Fruit fly (Drosophila melanogaster) whole organism, embryonic: ENCODE measurements around the gene glob3.

Experiments
- Antp ChIP-seq: fragments of 200-800 bp; sonication (Bioruptor generic); optimal IDR thresholded peaks from 3 replicates; lab custom pipeline; 2016; ENCODE audit warnings: missing biosample characterization, missing genetic modification characterization
- CG10209 ChIP-seq: fragments of 200-800 bp; sonication (Bioruptor generic); optimal IDR thresholded peaks from 3 replicates; lab custom pipeline; 2017; ENCODE audit warnings: missing biosample characterization, mild to moderate bottlenecking, missing genetic modification characterization, missing genetic modification reagents
- CG10654 ChIP-seq: fragments of 200-800 bp; sonication (Bioruptor generic); optimal IDR thresholded peaks from 2 replicates; lab custom pipeline; 2016; ENCODE audit warnings: missing biosample characterization, missing genetic modification characterization
- CG12391 ChIP-seq: fragments of 200-800 bp; sonication (Bioruptor generic); optimal IDR thresholded peaks from 3 replicates; lab custom pipeline; 2018; ENCODE audit warnings: missing biosample characterization, mild to moderate bottlenecking, missing genetic modification characterization, moderate library complexity
- CG14667 ChIP-seq: fragments of 200-800 bp; sonication (Bioruptor generic); IDR thresholded peaks from 2 replicates; pipeline ENCODE4 v1.3.6; 2022; ENCODE audit warnings: missing biosample characterization, missing genetic modification characterization
- CG16815 ChIP-seq: fragments of 200-800 bp; sonication (Bioruptor generic); optimal IDR thresholded peaks from 3 replicates; lab custom pipeline; 2017; ENCODE audit warnings: missing biosample characterization, mild to moderate bottlenecking, missing genetic modification characterization
- CG2116 ChIP-seq: fragments of 200-800 bp; sonication (Bioruptor generic); optimal IDR thresholded peaks from 3 replicates; lab custom pipeline; 2018; ENCODE audit warnings: missing biosample characterization, mild to moderate bottlenecking, missing genetic modification characterization
- CG3163 ChIP-seq: fragments of 200-800 bp; sonication (Bioruptor generic); optimal IDR thresholded peaks from 3 replicates; lab custom pipeline; 2016; ENCODE audit warnings: missing biosample characterization, missing genetic modification characterization
- CG32772 ChIP-seq: fragments of 200-800 bp; sonication (Bioruptor generic); IDR thresholded peaks from 2 replicates; pipeline ENCODE4 v1.3.6; 2022; ENCODE audit warnings: missing biosample characterization, missing genetic modification characterization
- CG33557 ChIP-seq: fragments of 200-800 bp; sonication (Bioruptor generic); optimal IDR thresholded peaks from 2 replicates; lab custom pipeline; 2019; ENCODE audit warnings: missing biosample characterization, mild to moderate bottlenecking, missing genetic modification characterization, moderate library complexity
- CG34376 ChIP-seq: fragments of 200-800 bp; sonication (Bioruptor generic); optimal IDR thresholded peaks from 2 replicates; lab custom pipeline; 2018; ENCODE audit warnings: missing biosample characterization, mild to moderate bottlenecking, missing genetic modification characterization
- CG3995 ChIP-seq: fragments of 200-800 bp; sonication (Bioruptor generic); optimal IDR thresholded peaks from 3 replicates; lab custom pipeline; 2016; ENCODE audit warnings: missing biosample characterization, missing genetic modification characterization
- CG4360 ChIP-seq: fragments of 200-800 bp; sonication (Bioruptor generic); IDR thresholded peaks from 2 replicates; pipeline ENCODE4 v1.3.6; 2022; ENCODE audit warnings: missing biosample characterization, missing genetic modification characterization
- CG4617 ChIP-seq: fragments of 200-800 bp; sonication (Bioruptor generic); optimal IDR thresholded peaks from 3 replicates; lab custom pipeline; 2016; ENCODE audit warnings: missing biosample characterization, missing genetic modification characterization, borderline replicate concordance
- CG6854 ChIP-seq: fragments of 200-800 bp; sonication (Bioruptor generic); optimal IDR thresholded peaks from 3 replicates; lab custom pipeline; 2017; ENCODE audit warnings: missing biosample characterization, mild to moderate bottlenecking, missing genetic modification characterization
- CG8281 ChIP-seq: fragments of 200-800 bp; sonication (Bioruptor generic); optimal IDR thresholded peaks from 2 replicates; lab custom pipeline; 2018; ENCODE audit warnings: missing biosample characterization, mild to moderate bottlenecking, missing genetic modification characterization, moderate library complexity
- CG8290 ChIP-seq, 3 experiments: fragments of 200-800 bp; sonication (Bioruptor generic); optimal IDR thresholded peaks; 2 replicates each; lab custom pipeline; 2016 to 2019; ENCODE audit warnings: missing biosample characterization in 3 of 3, missing genetic modification characterization in 3 of 3, mild to moderate bottlenecking in 2 of 3, moderate library complexity in 1 of 3
- CoRest ChIP-seq: fragments of 200-800 bp; sonication (Bioruptor generic); optimal IDR thresholded peaks from 3 replicates; lab custom pipeline; 2018; ENCODE audit warnings: missing biosample characterization, mild to moderate bottlenecking, missing genetic modification characterization, moderate library complexity
- Dip3 ChIP-seq: fragments of 200-800 bp; sonication (Bioruptor generic); optimal IDR thresholded peaks from 3 replicates; lab custom pipeline; 2016; ENCODE audit warnings: missing biosample characterization, missing genetic modification characterization
- Ets65A ChIP-seq: fragments of 200-800 bp; sonication (Bioruptor generic); peaks from one replicate; lab custom pipeline; 2016; ENCODE audit warnings: missing biosample characterization, missing genetic modification characterization
- Fer2 ChIP-seq: fragments of 200-800 bp; sonication (Bioruptor generic); optimal IDR thresholded peaks from 2 replicates; lab custom pipeline; 2018; ENCODE audit warnings: missing biosample characterization, mild to moderate bottlenecking, missing genetic modification characterization, moderate library complexity
- HLH54F ChIP-seq: fragments of 200-800 bp; sonication (Bioruptor generic); optimal IDR thresholded peaks from 3 replicates; lab custom pipeline; 2016; ENCODE audit warnings: missing biosample characterization, missing genetic modification characterization
- HmgD ChIP-seq: fragments of 200-800 bp; sonication (Bioruptor generic); optimal IDR thresholded peaks from 3 replicates; lab custom pipeline; 2016; ENCODE audit warnings: missing biosample characterization, missing genetic modification characterization
- HmgZ ChIP-seq: fragments of 200-800 bp; sonication (Bioruptor generic); optimal IDR thresholded peaks from 2 replicates; lab custom pipeline; 2018; ENCODE audit warnings: missing biosample characterization, mild to moderate bottlenecking, missing genetic modification characterization
- MBD-R2 ChIP-seq: fragments of 200-800 bp; sonication (Bioruptor generic); IDR thresholded peaks from 2 replicates; pipeline ENCODE4 v1.3.6; 2022; ENCODE audit warnings: missing biosample characterization, missing genetic modification characterization
- Med ChIP-seq: fragments of 200-800 bp; sonication (Bioruptor generic); peaks from one replicate; lab custom pipeline; 2016; ENCODE audit warnings: missing biosample characterization, missing genetic modification characterization, mild to moderate bottlenecking, inconsistent platforms, moderate library complexity
- Oli ChIP-seq: fragments of 200-800 bp; sonication (Bioruptor generic); optimal IDR thresholded peaks from 2 replicates; lab custom pipeline; 2018; ENCODE audit warnings: missing biosample characterization, mild to moderate bottlenecking, missing genetic modification characterization, moderate library complexity
- Ptx1 ChIP-seq: fragments of 200-800 bp; sonication (Bioruptor generic); IDR thresholded peaks from 2 replicates; pipeline ENCODE4 v1.3.6; 2022; ENCODE audit warnings: missing biosample characterization, missing genetic modification characterization
- Rfx ChIP-seq: fragments of 200-800 bp; sonication (Bioruptor generic); IDR thresholded peaks from 2 replicates; pipeline ENCODE4 v1.3.6; 2022; ENCODE audit warnings: missing biosample characterization, missing genetic modification characterization
- Scr ChIP-seq: fragments of 200-800 bp; sonication (Bioruptor generic); IDR thresholded peaks from 2 replicates; pipeline ENCODE4 v1.3.6; 2022; ENCODE audit warnings: missing biosample characterization, missing genetic modification characterization; ENCODE audit not compliant: partially characterized antibody
- Trl ChIP-seq, 3 experiments: fragments of >200 bp in 2 of 3; fragments of 200-800 bp in 1 of 3; sonication (Bioruptor generic) in 1 of 3; optimal IDR thresholded peaks; 2 replicates in 1 of 3; 3 replicates in 2 of 3; lab custom pipeline; 2016 to 2017; ENCODE audit warnings: missing biosample characterization in 1 of 3, missing genetic modification characterization in 1 of 3
- ab ChIP-seq: fragments of 200-800 bp; sonication (Bioruptor generic); optimal IDR thresholded peaks from 2 replicates; lab custom pipeline; 2016; ENCODE audit warnings: missing biosample characterization, missing genetic modification characterization
- ato ChIP-seq: fragments of 200-800 bp; sonication (Bioruptor generic); IDR thresholded peaks from 2 replicates; pipeline ENCODE4 v1.3.6; 2022; ENCODE audit warnings: missing biosample characterization, missing genetic modification characterization; ENCODE audit not compliant: partially characterized antibody
- bab2 ChIP-seq: fragments of 200-800 bp; sonication (Bioruptor generic); optimal IDR thresholded peaks from 2 replicates; lab custom pipeline; 2016; ENCODE audit warnings: missing biosample characterization, missing genetic modification characterization
- bcd ChIP-seq: fragments of 200-800 bp; sonication (Bioruptor generic); optimal IDR thresholded peaks from 2 replicates; lab custom pipeline; 2017; ENCODE audit warnings: missing biosample characterization, mild to moderate bottlenecking, missing genetic modification characterization
- btn ChIP-seq: fragments of 200-800 bp; sonication (Bioruptor generic); optimal IDR thresholded peaks from 2 replicates; lab custom pipeline; 2016; ENCODE audit warnings: missing biosample characterization, missing genetic modification characterization
- dmrt11E ChIP-seq: fragments of 200-800 bp; sonication (Bioruptor generic); optimal IDR thresholded peaks from 3 replicates; lab custom pipeline; 2018; ENCODE audit warnings: missing biosample characterization, mild to moderate bottlenecking, missing genetic modification characterization, moderate library complexity
- gfzf ChIP-seq: fragments of 200-800 bp; sonication (Bioruptor generic); optimal IDR thresholded peaks from 2 replicates; lab custom pipeline; 2016; ENCODE audit warnings: missing biosample characterization, mild to moderate bottlenecking, missing genetic modification characterization, moderate library complexity
- hbn ChIP-seq: fragments of 200-800 bp; sonication (Bioruptor generic); IDR thresholded peaks from 2 replicates; pipeline ENCODE4 v1.3.6; 2022; ENCODE audit warnings: missing biosample characterization, missing genetic modification characterization; ENCODE audit not compliant: partially characterized antibody
- ind ChIP-seq: fragments of 200-800 bp; sonication (Bioruptor generic); optimal IDR thresholded peaks from 3 replicates; lab custom pipeline; 2016; ENCODE audit warnings: missing biosample characterization, missing genetic modification characterization
- mirr ChIP-seq: fragments of 200-800 bp; sonication (Bioruptor generic); optimal IDR thresholded peaks from 3 replicates; lab custom pipeline; 2018; ENCODE audit warnings: missing biosample characterization, mild to moderate bottlenecking, missing genetic modification characterization
- phol ChIP-seq: fragments of 200-800 bp; sonication (Bioruptor generic); optimal IDR thresholded peaks from 3 replicates; lab custom pipeline; 2018; ENCODE audit warnings: missing biosample characterization, mild to moderate bottlenecking, missing genetic modification characterization, moderate library complexity
- pzg ChIP-seq: fragments of 200-800 bp; sonication (Bioruptor generic); optimal IDR thresholded peaks from 3 replicates; lab custom pipeline; 2018; ENCODE audit warnings: missing biosample characterization, mild to moderate bottlenecking, missing genetic modification characterization, moderate library complexity
- sens ChIP-seq: fragments of 200-800 bp; sonication (Bioruptor generic); peaks from one replicate; lab custom pipeline; 2016; ENCODE audit warnings: missing biosample characterization, missing genetic modification characterization
- stwl ChIP-seq: fragments of 200-800 bp; sonication (Bioruptor generic); optimal IDR thresholded peaks from 3 replicates; lab custom pipeline; 2018; ENCODE audit warnings: missing biosample characterization, mild to moderate bottlenecking, missing genetic modification characterization, moderate library complexity
- tll ChIP-seq, 2 experiments: fragments of 200-800 bp in 1 of 2; fragments of >200 bp in 1 of 2; sonication (Bioruptor generic) in 1 of 2; optimal IDR thresholded peaks; 2 replicates each; lab custom pipeline; 2017 to 2019; ENCODE audit warnings: missing biosample characterization in 2 of 2, missing genetic modification characterization in 2 of 2, mild to moderate bottlenecking in 1 of 2, moderate library complexity in 1 of 2
- vfl ChIP-seq: fragments of 200-800 bp; sonication (Bioruptor generic); optimal IDR thresholded peaks from 2 replicates; lab custom pipeline; 2016; ENCODE audit warnings: missing biosample characterization, missing genetic modification characterization

glob3 gene

dm6 chr3R:5853032-5853431 lies 23.2 kb downstream of the glob3 start, which contains the start of gene CG34287:
CG34287 (plus strand) TSS chr3R:5853332.
- no peak for TF ChIP-seq CG8281

DNA sequence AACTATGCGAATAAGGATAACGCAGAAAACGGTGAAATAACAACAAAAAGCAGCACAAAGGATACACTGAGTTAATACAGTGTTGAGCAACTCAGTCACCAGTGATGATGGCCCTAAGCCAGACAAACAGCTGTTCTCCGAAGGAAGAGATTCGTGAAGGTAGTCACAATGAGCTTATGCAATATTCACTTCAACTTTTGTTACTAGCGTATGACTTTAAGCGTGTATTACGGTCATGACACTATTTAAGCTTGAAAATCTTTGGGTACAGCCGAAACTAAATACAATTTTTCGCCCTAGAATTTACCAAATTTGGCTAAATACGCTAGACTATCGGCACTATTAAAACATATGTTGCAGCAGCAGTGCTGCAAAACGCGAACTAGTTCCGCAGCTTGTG lies 26.4 kb downstream of the glob3 start, which contains the start of the genes disp and ECSIT:
Gene disp, minus strand, starts transcription at position 97 of the 400 bp plus-strand sequence.
Gene ECSIT, plus strand, starts transcription at position 371 of the 400 bp plus-strand sequence.
- TF ChIP-seq Antp (GFP tag; lab: Kevin White, UChicago) (peak; percentile 8), Trl (optimal IDR thresholded peaks at IDR 0.05; lab: Kevin White, UChicago) (no peak), Trl (GFP tag; optimal IDR thresholded peaks at IDR 0.05; lab: Kevin White, UChicago) (peak; percentile 32), MBD-R2 (peak; percentile 81), CoRest (tag; lab: Kevin White, UChicago) (peak; percentile 59), CG10209 (GFP tag; lab: Kevin White, UChicago) (peak; percentile 38), CG32772 (GFP tag; lab: Robert Waterston, UW) (no peak), CG4360 (peak; percentile 67), CG12391 (tag; lab: Kevin White, UChicago) (no peak), pzg (GFP tag; lab: Kevin White, UChicago) (peak; percentile 50), Scr (peak; percentile 48; the same call in 1 of the 2 replicates), bcd (no peak), stwl (tag; lab: Kevin White, UChicago) (peak; percentile 53), dmrt11E (tag; lab: Kevin White, UChicago) (peak; percentile 38), phol (tag; lab: Kevin White, UChicago) (no peak), vfl (peak; percentile 27), sens (GFP tag; lab: Kevin White, UChicago) (peak; percentile 92), HLH54F (GFP tag; lab: Kevin White, UChicago) (peak; percentile 43), Med (peak; percentile 88), ato (GFP tag; lab: Robert Waterston, UW) (no peak), CG2116 (GFP tag; lab: Kevin White, UChicago) (peak; percentile 67), CG34376 (peak; percentile 22), CG14667 (no peak), bab2 (GFP tag; lab: Kevin White, UChicago) (peak; percentile 27), CG16815 (no peak), CG4617 (GFP tag; lab: Kevin White, UChicago) (peak; percentile 56), btn (peak; percentile 3), Ets65A (GFP tag; lab: Kevin White, UChicago) (peak; percentile 94), Ptx1 (GFP tag; lab: Robert Waterston, UW) (peak; percentile 31; the same call in 1 of the 2 replicates), HmgZ (tag; lab: Kevin White, UChicago) (peak; percentile 59), ab (peak; percentile 3), CG6854 (GFP tag; lab: Kevin White, UChicago) (peak; percentile 6), HmgD (GFP tag; lab: Kevin White, UChicago) (peak; percentile 15), gfzf (GFP tag; lab: Kevin White, UChicago) (peak; percentile 9), CG3163 (GFP tag; lab: Kevin White, UChicago) (peak; percentile 14), ind (GFP tag; lab: Kevin White, UChicago) (peak; percentile 43), CG10654 (GFP tag; lab: Kevin White, UChicago) (peak; percentile 20), CG3995 (peak; percentile 55), mirr (GFP tag; lab: Kevin White, UChicago) (peak; percentile 15), hbn (peak; percentile 39), Oli (tag; lab: Kevin White, UChicago) (peak; percentile 58), tll (GFP tag; optimal IDR thresholded peaks at IDR 0.05; lab: Kevin White, UChicago) (peak; percentile 32 to 66), Fer2 (no peak), CG8290 (GFP tag; optimal IDR thresholded peaks at IDR 0.05; lab: Kevin White, UChicago) (peak; percentile 73), CG8290 (tag; optimal IDR thresholded peaks at IDR 0.05; lab: Kevin White, UChicago) (no peak), Rfx (peak; percentile 48), Dip3 (GFP tag; lab: Kevin White, UChicago) (peak; percentile 32), CG33557 (peak; percentile 21)
